Worm (Caenorhabditis elegans) whole organism, L4/young adult: ENCODE measurements around the gene irld-65.

Source experiments
- dao-5 ChIP-seq: sonication (generic microtip); optimal IDR thresholded peaks from 2 replicates; lab custom pipeline; 2016; ENCODE audit warnings: missing genotype, missing genetic modification characterization, moderate library complexity, missing compliant biosample characterization
- him-1 ChIP-seq: sonication (generic microtip); optimal IDR thresholded peaks from 2 replicates; lab custom pipeline; 2016; ENCODE audit warnings: missing genotype, missing genetic modification reagents, missing genetic modification characterization, missing compliant biosample characterization

DNA sequence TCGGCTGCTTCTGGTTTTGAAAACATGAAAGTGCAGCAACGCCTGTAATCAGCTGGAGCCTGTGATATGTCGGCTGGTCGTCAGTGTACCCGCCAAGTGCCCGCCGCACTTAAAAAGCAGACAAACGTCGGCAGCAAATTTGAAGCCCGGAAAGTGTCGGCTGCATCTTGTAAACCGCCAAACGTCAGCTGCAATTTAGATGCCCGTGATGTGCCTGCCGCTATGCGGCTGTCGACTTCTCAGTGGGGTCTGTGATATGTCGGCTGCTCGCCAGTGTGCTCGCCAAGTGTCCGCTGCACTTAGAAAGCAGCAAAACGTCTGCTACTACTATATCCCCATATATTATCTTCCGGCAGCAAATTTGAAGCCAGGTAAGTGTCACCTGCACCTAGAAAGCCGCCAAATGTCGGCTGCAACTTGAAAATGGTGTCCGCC is 49.4 kb upstream of the irld-65 start:
- no peak for TF ChIP-seq him-1 (tag; lab: Kevin White, UChicago)
- TF ChIP-seq dao-5 (tag; lab: Kevin White, UChicago), result no peak
